Worm (Caenorhabditis elegans): Measurements from ENCODE around the gene pnk-4.

pnk-4 gene

DNA sequence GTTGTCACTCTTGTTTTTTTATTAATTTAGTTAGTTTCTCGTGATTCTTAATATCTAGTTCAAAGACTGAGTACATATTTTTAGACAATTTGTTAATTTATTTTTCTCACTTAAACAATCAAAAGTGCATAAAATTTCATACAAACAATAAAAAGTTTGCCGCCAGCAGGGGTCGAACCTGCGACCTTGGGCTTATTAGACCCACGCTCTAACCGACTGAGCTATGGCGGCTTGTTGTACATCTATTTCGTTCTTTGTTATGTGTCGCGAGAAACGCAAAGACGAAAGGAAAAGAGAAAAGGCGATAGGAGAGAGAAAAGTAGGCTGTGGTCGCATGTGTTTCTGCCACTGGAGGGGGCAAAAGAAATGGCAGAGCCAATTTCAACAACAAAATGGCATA lies 2.2 kb upstream of the pnk-4 start (continued):
- TF ChIP-seq hsf-1 (GFP tag; IDR thresholded peaks at IDR 0.05), result 0 out of 2 replicates have a peak, but pooled peaks have one; percentile 45
- peak; percentile 69 for TF ChIP-seq ekl-4 (GFP tag; IDR thresholded peaks at IDR 0.05)
- peak; percentile 56 for TF ChIP-seq snpc-4 (GFP tag; optimal IDR thresholded peaks at IDR 0.05)
- peak in 3 of 4 experiments; percentile 50 to 84 (median 76) for TF ChIP-seq snpc-4 (tag; optimal IDR thresholded peaks at IDR 0.05)
- TF ChIP-seq aptf-2 (GFP tag; conservative IDR thresholded peaks at IDR 0.05), result no peak
- no peak for TF ChIP-seq T26A5.8 (tag; optimal IDR thresholded peaks at IDR 0.05)
- peak; percentile 61; the same call in 1 of the 2 replicates for TF ChIP-seq Y56A3A.18 (GFP tag; IDR thresholded peaks at IDR 0.05)
- TF ChIP-seq lin-54 (GFP tag; optimal IDR thresholded peaks at IDR 0.05), result peak; percentile 64
- TF ChIP-seq madf-6 (GFP tag; IDR thresholded peaks at IDR 0.05), result peak; percentile 55
- peak; percentile 63 for TF ChIP-seq F10E7.11 (tag; optimal IDR thresholded peaks at IDR 0.05)
- TF ChIP-seq nfyb-1 (GFP tag; IDR thresholded peaks at IDR 0.05), result peak; percentile 92
- no peak for TF ChIP-seq B0019.2 (GFP tag; conservative IDR thresholded peaks at IDR 0.05)
- TF ChIP-seq lir-1 (GFP tag; conservative IDR thresholded peaks at IDR 0.05), result peak; percentile 61; the same call in 1 of the 2 replicates
- TF ChIP-seq attf-5 (GFP tag; optimal IDR thresholded peaks at IDR 0.05), result peak; percentile 72
- TF ChIP-seq K12H6.12 (tag; optimal IDR thresholded peaks at IDR 0.05), result peak; percentile 81
- peak; percentile 83 for TF ChIP-seq rcor-1 (GFP tag; IDR thresholded peaks at IDR 0.05)
- TF ChIP-seq F23B12.7 (tag; optimal IDR thresholded peaks at IDR 0.05; ENCODE audit: insufficient read depth), result peak; percentile 34
- TF ChIP-seq egl-18 (GFP tag; IDR thresholded peaks at IDR 0.05), result no peak
- TF ChIP-seq die-1 (tag; optimal IDR thresholded peaks at IDR 0.05), result peak; percentile 93
- TF ChIP-seq egrh-3 (GFP tag; IDR thresholded peaks at IDR 0.05), result peak; percentile 51; the same call in 1 of the 2 replicates
- TF ChIP-seq mcd-1 (GFP tag; IDR thresholded peaks at IDR 0.05), result peak; percentile 68
- TF ChIP-seq F37B4.10 (GFP tag; IDR thresholded peaks at IDR 0.05), result no peak
- TF ChIP-seq let-526 (GFP tag; IDR thresholded peaks at IDR 0.05), result peak; percentile 67
- no peak for TF ChIP-seq ccch-3 (GFP tag; optimal IDR thresholded peaks at IDR 0.05)
- peak; percentile 90 for TF ChIP-seq dox-1 (GFP tag; IDR thresholded peaks at IDR 0.05)
- TF ChIP-seq hmg-1.2 (GFP tag; IDR thresholded peaks at IDR 0.05), result peak; percentile 86
- peak; percentile 95 for TF ChIP-seq lin-26 (GFP tag; IDR thresholded peaks at IDR 0.05)
- TF ChIP-seq athp-1 (tag; optimal IDR thresholded peaks at IDR 0.05), result peak; percentile 65
- no peak; the same call in 1 of the 2 replicates for TF ChIP-seq Y95B8A.8 (GFP tag; IDR thresholded peaks at IDR 0.05)
- peak; percentile 69 for TF ChIP-seq F22D6.2 (tag; optimal IDR thresholded peaks at IDR 0.05)
- peak; percentile 74 for TF ChIP-seq fkh-3 (tag; optimal IDR thresholded peaks at IDR 0.05)
- peak; percentile 74; the same call in 1 of the 2 replicates for TF ChIP-seq bed-2 (GFP tag; IDR thresholded peaks at IDR 0.05)
- no peak for TF ChIP-seq Y53G8AR.9 (GFP tag; conservative IDR thresholded peaks at IDR 0.05)
- peak; percentile 70 for TF ChIP-seq mes-4 (tag; optimal IDR thresholded peaks at IDR 0.05)
- TF ChIP-seq somi-1 (GFP tag; optimal IDR thresholded peaks at IDR 0.05), result peak; percentile 79
- peak; percentile 59; the same call in 1 of the 2 replicates for TF ChIP-seq cebp-1 (GFP tag; IDR thresholded peaks at IDR 0.05)
- TF ChIP-seq cebp-1 (tag; optimal IDR thresholded peaks at IDR 0.05), result peak; percentile 83
- TF ChIP-seq pha-4 (tag; optimal IDR thresholded peaks at IDR 0.05), result no peak
- peak; percentile 76 for TF ChIP-seq ztf-18 (tag; optimal IDR thresholded peaks at IDR 0.05)
- TF ChIP-seq efl-1 (GFP tag; optimal IDR thresholded peaks at IDR 0.05), result no peak
- TF ChIP-seq nfya-1 (tag; optimal IDR thresholded peaks at IDR 0.05; ENCODE audit: borderline replicate concordance, insufficient read depth), result no peak
- TF ChIP-seq aptf-3 (GFP tag; IDR thresholded peaks at IDR 0.05), result peak; percentile 86; the same call in 1 of the 2 replicates
- TF ChIP-seq attf-6 (GFP tag; IDR thresholded peaks at IDR 0.05), result peak; percentile 63; the same call in 1 of the 2 replicates
- TF ChIP-seq F39B2.1 (GFP tag; IDR thresholded peaks at IDR 0.05), result no peak; the same call in 1 of the 2 replicates
- TF ChIP-seq hmg-20 (GFP tag; IDR thresholded peaks at IDR 0.05), result peak; percentile 64
- peak; percentile 89 for TF ChIP-seq ztf-26 (tag; optimal IDR thresholded peaks at IDR 0.05)
- TF ChIP-seq tlf-1 (GFP tag; optimal IDR thresholded peaks at IDR 0.05), result peak; percentile 60
- peak; percentile 56; the same call in 1 of the 2 replicates for TF ChIP-seq C17E4.6 (GFP tag; IDR thresholded peaks at IDR 0.05)
- peak; percentile 83 for TF ChIP-seq F52B5.7 (tag; optimal IDR thresholded peaks at IDR 0.05)
